Worm (Caenorhabditis elegans): ENCODE data around the gene frh-1.

Gene frh-1

ce11 chrII:5892813-5893212, 24.4 kb upstream of the frh-1 start:
- TF ChIP-seq ztf-11 (tag; optimal IDR thresholded peaks at IDR 0.05): no peak
- no peak for TF ChIP-seq unc-39 (tag; optimal IDR thresholded peaks at IDR 0.05)

DNA sequence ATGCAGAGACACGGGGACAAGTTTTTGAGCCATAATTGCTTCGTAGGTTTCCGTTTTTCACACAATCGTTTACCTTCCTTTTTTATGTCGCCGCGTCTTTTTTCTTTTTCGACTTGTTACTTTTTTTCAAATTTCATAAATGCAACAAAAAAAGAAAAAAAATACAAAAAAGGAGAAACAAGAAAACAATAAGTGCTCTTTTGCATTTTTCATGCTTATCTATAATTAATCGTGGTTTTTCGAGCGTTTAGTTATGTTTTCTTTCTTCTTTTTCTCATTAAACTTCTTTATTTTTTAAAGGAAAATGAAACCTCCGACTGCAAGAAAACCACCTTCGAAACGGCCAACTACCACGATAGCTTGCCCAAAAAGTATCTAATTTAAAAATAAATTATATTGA, 21.4 kb upstream of the frh-1 start, which contains the start of gene F59G1.4:
TSS of gene F59G1.4 (plus strand) at position 301 of the 400 bp plus-strand sequence.
- no peak for TF ChIP-seq ztf-11 (tag; optimal IDR thresholded peaks at IDR 0.05)
- no peak for TF ChIP-seq zag-1 (tag; optimal IDR thresholded peaks at IDR 0.05)
- no peak for TF ChIP-seq nhr-12 (tag; optimal IDR thresholded peaks at IDR 0.05)
- TF ChIP-seq elt-2 (tag; optimal IDR thresholded peaks at IDR 0.05): no peak
- no peak for TF ChIP-seq fkh-10 (GFP tag; optimal IDR thresholded peaks at IDR 0.05)
- no peak for TF ChIP-seq mml-1 (tag; optimal IDR thresholded peaks at IDR 0.05)
- TF ChIP-seq fkh-2 (tag; optimal IDR thresholded peaks at IDR 0.05): no peak
- no peak for TF ChIP-seq hmg-11 (tag; optimal IDR thresholded peaks at IDR 0.05)
- TF ChIP-seq tbx-2 (tag; optimal IDR thresholded peaks at IDR 0.05): no peak
- TF ChIP-seq nhr-76 (tag; optimal IDR thresholded peaks at IDR 0.05): no peak
- TF ChIP-seq nhr-11 (tag; optimal IDR thresholded peaks at IDR 0.05): no peak
- TF ChIP-seq nhr-237 (tag; optimal IDR thresholded peaks at IDR 0.05): no peak
- no peak for TF ChIP-seq unc-39 (tag; optimal IDR thresholded peaks at IDR 0.05)
- no peak for TF ChIP-seq nfya-1 (tag; optimal IDR thresholded peaks at IDR 0.05; ENCODE audit: insufficient read depth)
- no peak for TF ChIP-seq fos-1 (tag; optimal IDR thresholded peaks at IDR 0.05)
- no peak for TF ChIP-seq R02D3.7 (tag; optimal IDR thresholded peaks at IDR 0.05)
- TF ChIP-seq ZK546.5 (tag; optimal IDR thresholded peaks at IDR 0.05): no peak
- TF ChIP-seq ceh-16 (tag; optimal IDR thresholded peaks at IDR 0.05): no peak

ce11 chrII:5896512-5896911, 20.7 kb upstream of the frh-1 start:
- TF ChIP-seq skn-1 (tag; optimal IDR thresholded peaks at IDR 0.05) (no peak), nhr-11 (tag; optimal IDR thresholded peaks at IDR 0.05) (peak; percentile 87)

- TF ChIP-seq pha-4 (tag; optimal IDR thresholded peaks at IDR 0.05) (peak; percentile 83), unc-62 (GFP tag; optimal IDR thresholded peaks at IDR 0.05) (no peak), nhr-25 (tag; optimal IDR thresholded peaks at IDR 0.05) (no peak), ama-1 (optimal IDR thresholded peaks at IDR 0.05) (peak; percentile 16), lsy-12 (tag; optimal IDR thresholded peaks at IDR 0.05) (no peak), nhr-23 (tag; optimal IDR thresholded peaks at IDR 0.05) (peak; percentile 89)
These were observed 18.1 kb upstream of the frh-1 start for ce11 chrII:5899080-5899479.

DNA sequence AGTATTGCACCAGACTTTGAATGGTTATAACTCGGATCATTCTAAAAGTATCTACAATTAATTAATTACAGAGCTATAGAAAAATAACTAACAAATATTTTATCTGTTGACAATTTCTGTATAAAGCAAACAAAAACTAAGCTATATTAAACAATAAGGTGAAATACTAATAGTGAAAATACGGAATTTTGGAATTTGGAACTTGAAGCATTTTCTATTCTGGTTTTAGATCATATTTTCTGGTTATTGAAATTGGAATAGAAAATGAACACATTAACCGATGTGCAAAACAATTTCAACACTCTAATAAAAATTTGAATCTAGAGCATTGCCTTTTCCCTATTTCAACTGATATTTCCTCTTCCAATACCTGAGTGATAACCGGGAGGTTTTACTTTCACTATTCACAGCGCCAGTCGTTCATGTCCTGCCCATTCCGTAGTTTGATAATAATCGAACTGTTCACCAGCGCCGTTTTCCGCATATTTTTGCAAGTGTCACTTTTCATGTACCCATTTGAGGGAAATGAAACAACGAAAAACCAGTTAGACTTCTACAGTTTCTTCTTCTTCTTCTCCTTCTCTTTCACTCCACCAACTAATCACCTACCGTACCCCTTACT, 17.2 kb upstream of the frh-1 start:
- TF ChIP-seq nhr-77 (tag; optimal IDR thresholded peaks at IDR 0.05) (no peak), elt-2 (tag; optimal IDR thresholded peaks at IDR 0.05) (peak; percentile 65)

ce11 chrII:5901407-5902026, 15.7 kb upstream of the frh-1 start:
- TF ChIP-seq egl-27 (tag; optimal IDR thresholded peaks at IDR 0.05) (no peak), ceh-82 (tag; optimal IDR thresholded peaks at IDR 0.05) (peak; percentile 23), nhr-25 (tag; optimal IDR thresholded peaks at IDR 0.05) (no peak), mml-1 (tag; optimal IDR thresholded peaks at IDR 0.05) (no peak), snpc-4 (tag; optimal IDR thresholded peaks at IDR 0.05) (peak; percentile 52), fos-1 (tag; optimal IDR thresholded peaks at IDR 0.05) (no peak), nhr-11 (tag; optimal IDR thresholded peaks at IDR 0.05) (no peak), mdl-1 (tag; optimal IDR thresholded peaks at IDR 0.05) (no peak), R02D3.7 (tag; optimal IDR thresholded peaks at IDR 0.05) (no peak), elt-1 (tag; optimal IDR thresholded peaks at IDR 0.05) (no peak), hmg-11 (tag; optimal IDR thresholded peaks at IDR 0.05) (peak; percentile 72), nhr-77 (tag; optimal IDR thresholded peaks at IDR 0.05) (no peak), ztf-4 (tag; optimal IDR thresholded peaks at IDR 0.05) (no peak), lin-15B (tag; optimal IDR thresholded peaks at IDR 0.05) (no peak), unc-62 (GFP tag; optimal IDR thresholded peaks at IDR 0.05) (peak; percentile 21), aly-2 (tag; optimal IDR thresholded peaks at IDR 0.05) (no peak), skn-1 (tag; optimal IDR thresholded peaks at IDR 0.05) (no peak), egl-5 (tag; optimal IDR thresholded peaks at IDR 0.05) (peak; percentile 76), tbx-2 (tag; optimal IDR thresholded peaks at IDR 0.05) (peak; percentile 62), jun-1 (tag; optimal IDR thresholded peaks at IDR 0.05) (no peak), ceh-16 (tag; optimal IDR thresholded peaks at IDR 0.05) (no peak), lsy-12 (tag; optimal IDR thresholded peaks at IDR 0.05) (peak; percentile 38), nhr-28 (tag; optimal IDR thresholded peaks at IDR 0.05) (no peak), ceh-28 (tag; optimal IDR thresholded peaks at IDR 0.05) (no peak), ama-1 (optimal IDR thresholded peaks at IDR 0.05) (peak; percentile 68), sea-2 (GFP tag; optimal IDR thresholded peaks at IDR 0.05) (no peak), ZK546.5 (tag; optimal IDR thresholded peaks at IDR 0.05) (no peak), unc-39 (tag; optimal IDR thresholded peaks at IDR 0.05) (no peak), ceh-9 (tag; optimal IDR thresholded peaks at IDR 0.05) (no peak), nhr-12 (tag; optimal IDR thresholded peaks at IDR 0.05) (no peak), lin-39 (tag; optimal IDR thresholded peaks at IDR 0.05) (peak; percentile 5), pha-4 (tag; optimal IDR thresholded peaks at IDR 0.05) (peak; percentile 5)
